Fruit fly (Drosophila melanogaster): ENCODE data around the gene mtgo.

mtgo gene

dm6 chr2L:16511277-16511678 lies 33.5 kb upstream of the mtgo start (continued):
- TF ChIP-seq fd102C (GFP tag; optimal IDR thresholded peaks at IDR 0.05) (no peak), btn (GFP tag; optimal IDR thresholded peaks at IDR 0.05) (no peak), Med (GFP tag) (peak; percentile 72), CG11247 (GFP tag; IDR thresholded peaks at IDR 0.05) (no peak), bsh (GFP tag; optimal IDR thresholded peaks at IDR 0.05) (peak in 1 of 2 experiments; percentile 20), dati (GFP tag; IDR thresholded peaks at IDR 0.05) (no peak), nom (GFP tag; optimal IDR thresholded peaks at IDR 0.05) (peak; percentile 87), CG7271 (tag; optimal IDR thresholded peaks at IDR 0.05) (no peak), CG7556 (GFP tag; optimal IDR thresholded peaks at IDR 0.05) (no peak), Sry-β (GFP tag; optimal IDR thresholded peaks at IDR 0.05) (no peak), Optix (GFP tag; IDR thresholded peaks at IDR 0.05) (no peak), Fer2 (tag; optimal IDR thresholded peaks at IDR 0.05) (no peak), CG43689 (GFP tag; IDR thresholded peaks at IDR 0.05) (no peak), CHES-1-like (GFP tag; optimal IDR thresholded peaks at IDR 0.05) (no peak), MTF-1 (GFP tag; optimal IDR thresholded peaks at IDR 0.05; ENCODE audit: borderline replicate concordance) (no peak), Adf1 (GFP tag; IDR thresholded peaks at IDR 0.05) (no peak), CG11504 (tag; optimal IDR thresholded peaks at IDR 0.05) (no peak), Ets65A (GFP tag) (peak; percentile 24), emc (GFP tag; optimal IDR thresholded peaks at IDR 0.05) (no peak), Awh (GFP tag; IDR thresholded peaks at IDR 0.05) (no peak), CG33213 (GFP tag; optimal IDR thresholded peaks at IDR 0.05) (no peak), CG3847 (GFP tag; IDR thresholded peaks at IDR 0.05) (no peak), CG11560 (tag; IDR thresholded peaks at IDR 0.05) (no peak), CG31388 (GFP tag; optimal IDR thresholded peaks at IDR 0.05) (no peak), CG12104 (GFP tag; optimal IDR thresholded peaks at IDR 0.05) (no peak)

dm6 chr2L:16519582-16520474 lies 25.0 kb upstream of the mtgo start:
- TF ChIP-seq CG34422 (GFP tag; IDR thresholded peaks at IDR 0.05) (0 out of 3 replicates have a peak, but pooled peaks have one; percentile 27), CG11085 (GFP tag; IDR thresholded peaks at IDR 0.05) (no peak), Nf-YB (GFP tag; optimal IDR thresholded peaks at IDR 0.05) (no peak), ro (GFP tag; IDR thresholded peaks at IDR 0.05) (no peak), Hand (GFP tag; optimal IDR thresholded peaks at IDR 0.05) (no peak), mirr (GFP tag; optimal IDR thresholded peaks at IDR 0.05) (no peak), HLH3B (GFP tag; IDR thresholded peaks at IDR 0.05) (no peak), dimm (GFP tag; IDR thresholded peaks at IDR 0.05) (no peak), lov (optimal IDR thresholded peaks at IDR 0.05) (no peak), lov (GFP tag; IDR thresholded peaks at IDR 0.05) (no peak), CG8281 (tag; optimal IDR thresholded peaks at IDR 0.05) (no peak), Ravus (GFP tag; IDR thresholded peaks at IDR 0.05) (no peak), Myb (GFP tag; optimal IDR thresholded peaks at IDR 0.05) (no peak), CG10959 (GFP tag; IDR thresholded peaks at IDR 0.05) (0 out of 2 replicates have a peak, but pooled peaks have one; percentile 10), Fer2 (tag; optimal IDR thresholded peaks at IDR 0.05) (no peak), CG12155 (GFP tag; optimal IDR thresholded peaks at IDR 0.05) (no peak), Eip74EF (GFP tag; optimal IDR thresholded peaks at IDR 0.05) (no peak), ems (GFP tag; optimal IDR thresholded peaks at IDR 0.05) (no peak), al (GFP tag; IDR thresholded peaks at IDR 0.05) (no peak), tgo (GFP tag; IDR thresholded peaks at IDR 0.05) (no peak; the same call in 1 of the 3 replicates), Taf1 (GFP tag; IDR thresholded peaks at IDR 0.05) (no peak; the same call in 1 of the 2 replicates), NFAT (GFP tag; IDR thresholded peaks at IDR 0.05) (peak; percentile 34; the same call in 1 of the 2 replicates), CG15073 (GFP tag; optimal IDR thresholded peaks at IDR 0.05) (no peak), CG9727 (GFP tag; optimal IDR thresholded peaks at IDR 0.05) (no peak), Sry-β (GFP tag; optimal IDR thresholded peaks at IDR 0.05) (no peak), CG4328 (GFP tag; optimal IDR thresholded peaks at IDR 0.05) (no peak), D19A (tag; optimal IDR thresholded peaks at IDR 0.05) (peak; percentile 99)

Measured in whole organism, embryonic.